Worm (Caenorhabditis elegans) whole organism, L2 larva: Measurements from ENCODE around the gene F22F1.2.
"Not testable (repeated sequence)": the region's sequence is repeated elsewhere in the genome, so short reads cannot be mapped to it uniquely, and the experiment has no call there.

ENCODE experiments used
- aly-2 ChIP-seq: fragments of 150-350 bp; optimal IDR thresholded peaks from 2 replicates; lab custom pipeline; 2014; ENCODE audit warnings: missing biosample characterization, missing genetic modification characterization
- mdl-1 ChIP-seq, 2 experiments: fragments of 150-350 bp in 1 of 2; sonication (generic microtip) in 1 of 2; optimal IDR thresholded peaks; 2 replicates each; lab custom pipeline; 2017; ENCODE audit warnings: missing biosample characterization in 2 of 2, missing genetic modification characterization in 2 of 2
- unc-39 ChIP-seq: fragments of 150-350 bp; optimal IDR thresholded peaks from 2 replicates; lab custom pipeline; 2014; ENCODE audit warnings: missing biosample characterization, missing genetic modification characterization

ce11 chrX:8181590-8182311, 31.2 kb upstream of the F22F1.2 start, which contains the start of gene C17H11.4:
- TF ChIP-seq aly-2 (tag; lab: Kevin White, UChicago); unc-39; mdl-1 (tag; optimal IDR thresholded peaks at IDR 0.05; lab: Kevin White, UChicago): not testable (repeated sequence)
